Fruit fly (Drosophila melanogaster) whole organism, embryonic: ENCODE results near the gene CG14300.

ENCODE experiments used
- Ada2b ChIP-seq: fragments of 200-800 bp; sonication (Bioruptor generic); IDR thresholded peaks from 2 replicates; pipeline ENCODE4 v1.3.6; 2022; ENCODE audit warnings: missing biosample characterization, missing genetic modification characterization
- Aef1 ChIP-seq: fragments of 200-800 bp; sonication (Bioruptor generic); IDR thresholded peaks from 3 replicates; pipeline ENCODE4 v1.3.6; 2022; ENCODE audit warnings: missing biosample characterization, missing genetic modification characterization
- Blimp-1 ChIP-seq: fragments of 200-800 bp; sonication (Bioruptor generic); optimal IDR thresholded peaks from 3 replicates; lab custom pipeline; 2018; ENCODE audit warnings: missing biosample characterization, missing genetic modification characterization, mild to moderate bottlenecking, moderate library complexity, missing genetic modification reagents
- BtbVII ChIP-seq: fragments of 200-800 bp; sonication (Bioruptor generic); optimal IDR thresholded peaks from 3 replicates; lab custom pipeline; 2017; ENCODE audit warnings: missing biosample characterization, mild to moderate bottlenecking, missing genetic modification characterization
- CG10979 ChIP-seq: fragments of 200-800 bp; sonication (Bioruptor generic); optimal IDR thresholded peaks from 2 replicates; lab custom pipeline; 2018; ENCODE audit warnings: missing biosample characterization, mild to moderate bottlenecking, missing genetic modification characterization, moderate library complexity
- CG11504 ChIP-seq: fragments of 200-800 bp; sonication (Bioruptor generic); optimal IDR thresholded peaks from 3 replicates; lab custom pipeline; 2019; ENCODE audit warnings: missing biosample characterization, mild to moderate bottlenecking, missing genetic modification characterization, moderate library complexity
- CG11695 ChIP-seq: fragments of 200-800 bp; sonication (Bioruptor generic); IDR thresholded peaks from 3 replicates; pipeline ENCODE4 v1.3.6; 2022; ENCODE audit warnings: missing biosample characterization, missing genetic modification characterization
- CG12769 ChIP-seq: fragments of 200-800 bp; sonication (Bioruptor generic); optimal IDR thresholded peaks from 2 replicates; lab custom pipeline; 2019; ENCODE audit warnings: missing biosample characterization, mild to moderate bottlenecking, missing genetic modification characterization, moderate library complexity
- CG14710 ChIP-seq: fragments of 200-800 bp; sonication (Bioruptor generic); optimal IDR thresholded peaks from 3 replicates; lab custom pipeline; 2019; ENCODE audit warnings: missing biosample characterization, mild to moderate bottlenecking, missing genetic modification characterization, moderate library complexity
- CG16863 ChIP-seq: fragments of 200-800 bp; sonication (Bioruptor generic); optimal IDR thresholded peaks from 3 replicates; lab custom pipeline; 2016; ENCODE audit warnings: missing biosample characterization, missing genetic modification characterization
- CG17328 ChIP-seq: fragments of 200-800 bp; sonication (Bioruptor generic); IDR thresholded peaks from 2 replicates; pipeline ENCODE4 v1.3.6; 2022; ENCODE audit warnings: missing biosample characterization, missing genetic modification characterization
- CG17359 ChIP-seq: fragments of 200-800 bp; sonication (Bioruptor generic); optimal IDR thresholded peaks from 3 replicates; lab custom pipeline; 2018; ENCODE audit warnings: missing biosample characterization, mild to moderate bottlenecking, missing genetic modification characterization, moderate library complexity
- CG18011 ChIP-seq: fragments of 200-800 bp; sonication (Bioruptor generic); optimal IDR thresholded peaks from 2 replicates; lab custom pipeline; 2017; ENCODE audit warnings: missing biosample characterization, missing genetic modification characterization, mild to moderate bottlenecking, moderate library complexity, missing genotype
- CG2120 ChIP-seq: fragments of 200-800 bp; sonication (Bioruptor generic); optimal IDR thresholded peaks from 3 replicates; lab custom pipeline; 2016; ENCODE audit warnings: missing biosample characterization, missing genetic modification characterization
- CG2712 ChIP-seq: fragments of 200-800 bp; optimal IDR thresholded peaks from 3 replicates; lab custom pipeline; 2019; ENCODE audit warnings: missing biosample characterization, mild to moderate bottlenecking, missing genetic modification characterization, moderate library complexity
- CG31441 ChIP-seq: fragments of 200-800 bp; sonication (Bioruptor generic); IDR thresholded peaks from 2 replicates; pipeline ENCODE4 v1.3.6; 2022; ENCODE audit warnings: missing biosample characterization, missing genetic modification characterization
- CG3726 ChIP-seq: fragments of 200-800 bp; sonication (Bioruptor generic); IDR thresholded peaks from 3 replicates; pipeline ENCODE4, ENCODE4 v1.3.6; 2022; ENCODE audit warnings: missing biosample characterization, missing genetic modification characterization
- CG6272 ChIP-seq: fragments of 200-800 bp; sonication (Bioruptor generic); IDR thresholded peaks from 2 replicates; pipeline ENCODE4 v1.3.6; 2022; ENCODE audit warnings: missing biosample characterization, missing genetic modification characterization
- CG6689 ChIP-seq: fragments of 200-800 bp; sonication (Bioruptor generic); IDR thresholded peaks from 2 replicates; pipeline ENCODE4 v1.3.6; 2022; ENCODE audit warnings: missing biosample characterization, missing genetic modification characterization
- CG9215 ChIP-seq: fragments of 200-800 bp; sonication (Bioruptor generic); IDR thresholded peaks from 2 replicates; pipeline ENCODE4 v1.3.6; 2022; ENCODE audit warnings: missing biosample characterization, missing genetic modification characterization
- CG9817 ChIP-seq: fragments of 200-800 bp; sonication (Bioruptor generic); optimal IDR thresholded peaks from 2 replicates; lab custom pipeline; 2018; ENCODE audit warnings: missing biosample characterization, mild to moderate bottlenecking, missing genetic modification characterization, moderate library complexity
- CG9932 ChIP-seq: fragments of 200-800 bp; sonication (Bioruptor generic); IDR thresholded peaks from 2 replicates; pipeline ENCODE4 v1.3.6; 2022; ENCODE audit warnings: missing biosample characterization, missing genetic modification characterization
- Chrac-16 ChIP-seq: fragments of 200-800 bp; sonication (Bioruptor generic); optimal IDR thresholded peaks from 3 replicates; lab custom pipeline; 2016; ENCODE audit warnings: missing biosample characterization, missing genetic modification characterization
- CoRest ChIP-seq: fragments of 200-800 bp; sonication (Bioruptor generic); optimal IDR thresholded peaks from 3 replicates; lab custom pipeline; 2018; ENCODE audit warnings: missing biosample characterization, mild to moderate bottlenecking, missing genetic modification characterization, moderate library complexity
- Deaf1 ChIP-seq: fragments of 200-800 bp; optimal IDR thresholded peaks from 3 replicates; lab custom pipeline; 2019; ENCODE audit warnings: missing biosample characterization, mild to moderate bottlenecking, missing genetic modification characterization, moderate library complexity
- Fer1 ChIP-seq: fragments of 200-800 bp; sonication (Bioruptor generic); optimal IDR thresholded peaks from 2 replicates; lab custom pipeline; 2017; ENCODE audit warnings: missing biosample characterization, mild to moderate bottlenecking, missing genetic modification characterization
- HLH3B ChIP-seq: fragments of 200-800 bp; sonication (Bioruptor generic); IDR thresholded peaks from 2 replicates; pipeline ENCODE4 v1.3.6; 2022; ENCODE audit warnings: missing biosample characterization, missing genetic modification characterization
- NfI ChIP-seq: fragments of 200-800 bp; sonication (Bioruptor generic); optimal IDR thresholded peaks from 3 replicates; lab custom pipeline; 2018; ENCODE audit warnings: missing biosample characterization, mild to moderate bottlenecking, missing genetic modification characterization, moderate library complexity
- Sox100B ChIP-seq: fragments of 200-800 bp; sonication (Bioruptor generic); optimal IDR thresholded peaks from 3 replicates; lab custom pipeline; 2018; ENCODE audit warnings: missing biosample characterization, mild to moderate bottlenecking, missing genetic modification characterization
- Ssrp ChIP-seq: fragments of 200-800 bp; sonication (Bioruptor generic); optimal IDR thresholded peaks from 2 replicates; lab custom pipeline; 2018; ENCODE audit warnings: missing biosample characterization, mild to moderate bottlenecking, missing genetic modification characterization, moderate library complexity
- ap ChIP-seq: fragments of 200-800 bp; sonication (Bioruptor generic); IDR thresholded peaks from 2 replicates; pipeline ENCODE4 v1.3.6; 2022; ENCODE audit warnings: missing biosample characterization, missing genetic modification characterization
- az2 ChIP-seq: fragments of 200-800 bp; sonication (Bioruptor generic); optimal IDR thresholded peaks from 3 replicates; lab custom pipeline; 2016; ENCODE audit warnings: missing biosample characterization, missing genetic modification characterization
- chn ChIP-seq: fragments of 200-800 bp; sonication (Bioruptor generic); optimal IDR thresholded peaks from 2 replicates; lab custom pipeline; 2016; ENCODE audit warnings: missing biosample characterization, missing genetic modification characterization
- croc ChIP-seq: fragments of 200-800 bp; sonication (Bioruptor generic); conservative IDR thresholded peaks from 3 replicates; pipeline ENCODE4 v1.3.6; 2022; ENCODE audit warnings: missing biosample characterization, missing genetic modification characterization
- dysf ChIP-seq: fragments of 200-800 bp; sonication (Bioruptor generic); IDR thresholded peaks from 3 replicates; pipeline ENCODE4 v1.3.6; 2022; ENCODE audit warnings: missing biosample characterization, missing genetic modification characterization
- gro ChIP-seq: fragments of 200-800 bp; sonication (Bioruptor generic); optimal IDR thresholded peaks from 2 replicates; lab custom pipeline; 2016; ENCODE audit warnings: missing biosample characterization, missing genetic modification characterization
- hbn ChIP-seq: fragments of 200-800 bp; sonication (Bioruptor generic); IDR thresholded peaks from 2 replicates; pipeline ENCODE4 v1.3.6; 2022; ENCODE audit warnings: missing biosample characterization, missing genetic modification characterization; ENCODE audit not compliant: partially characterized antibody
- ind ChIP-seq: fragments of 200-800 bp; sonication (Bioruptor generic); optimal IDR thresholded peaks from 3 replicates; lab custom pipeline; 2016; ENCODE audit warnings: missing biosample characterization, missing genetic modification characterization
- kay ChIP-seq: fragments of 200-800 bp; sonication (Bioruptor generic); optimal IDR thresholded peaks from 2 replicates; lab custom pipeline; 2016; ENCODE audit warnings: missing biosample characterization, missing genetic modification characterization
- kni ChIP-seq: fragments of 200-800 bp; sonication (Bioruptor generic); optimal IDR thresholded peaks from 3 replicates; lab custom pipeline; 2017; ENCODE audit warnings: mild to moderate bottlenecking, missing biosample characterization, missing genetic modification reagents, missing genetic modification characterization
- mam ChIP-seq: fragments of 200-800 bp; sonication (Bioruptor generic); optimal IDR thresholded peaks from 3 replicates; lab custom pipeline; 2016; ENCODE audit warnings: missing biosample characterization, missing genetic modification characterization
- psq ChIP-seq: fragments of 200-800 bp; sonication (Bioruptor generic); optimal IDR thresholded peaks from 2 replicates; lab custom pipeline; 2017; ENCODE audit warnings: missing biosample characterization, missing genetic modification characterization
- repo ChIP-seq: fragments of 200-800 bp; sonication (Bioruptor generic); optimal IDR thresholded peaks from 2 replicates; lab custom pipeline; 2016; ENCODE audit warnings: missing biosample characterization, missing genetic modification characterization
- row ChIP-seq: fragments of 200-800 bp; sonication (Bioruptor generic); IDR thresholded peaks from 3 replicates; pipeline ENCODE4 v1.3.6; 2022; ENCODE audit warnings: missing biosample characterization, missing genetic modification characterization
- scrt ChIP-seq: fragments of 200-800 bp; sonication (Bioruptor generic); optimal IDR thresholded peaks from 2 replicates; lab custom pipeline; 2018; ENCODE audit warnings: missing biosample characterization, mild to moderate bottlenecking, missing genetic modification characterization, moderate library complexity
- slbo ChIP-seq: fragments of 200-800 bp; sonication (Bioruptor generic); IDR thresholded peaks from 2 replicates; pipeline ENCODE4 v1.3.6; 2022; ENCODE audit warnings: missing biosample characterization, missing genetic modification characterization
- sob ChIP-seq: fragments of 200-800 bp; sonication (Bioruptor generic); IDR thresholded peaks from 2 replicates; pipeline ENCODE4 v1.3.6; 2022; ENCODE audit warnings: missing biosample characterization, missing genetic modification characterization
- tap ChIP-seq: fragments of 200-800 bp; optimal IDR thresholded peaks from 3 replicates; lab custom pipeline; 2019; ENCODE audit warnings: missing biosample characterization, mild to moderate bottlenecking, missing genetic modification characterization, moderate library complexity
- tin ChIP-seq: fragments of 200-800 bp; sonication (Bioruptor generic); optimal IDR thresholded peaks from 3 replicates; lab custom pipeline; 2016; ENCODE audit warnings: missing biosample characterization, missing genetic modification characterization
- z ChIP-seq: fragments of 200-800 bp; sonication (Bioruptor generic); IDR thresholded peaks from 3 replicates; pipeline ENCODE4 v1.3.6; 2022; ENCODE audit warnings: missing biosample characterization, missing genetic modification characterization

CG14300 gene

DNA sequence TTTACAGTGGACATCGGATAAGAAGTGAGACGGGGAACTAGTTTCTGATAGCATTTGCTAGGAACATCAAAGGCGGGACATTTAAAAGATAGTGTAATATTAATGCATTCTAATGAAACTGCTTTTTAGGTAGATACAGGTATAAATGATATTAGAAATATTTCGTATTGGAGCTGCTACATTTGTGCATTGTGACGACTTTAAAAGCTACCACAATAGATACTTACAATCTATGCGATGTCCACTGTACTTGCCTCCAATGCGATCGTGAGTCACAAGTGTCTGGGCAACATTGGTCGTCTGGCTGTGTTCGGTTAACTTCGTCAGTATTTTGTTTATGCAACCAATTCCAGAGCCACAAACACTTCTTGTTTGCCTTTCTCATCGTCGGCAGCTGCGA, 23.7 kb downstream of the CG14300 start (continued):
- TF ChIP-seq sob (GFP tag; lab: Robert Waterston, UW): peak; percentile 8; the same call in 1 of the 2 replicates
- TF ChIP-seq NfI (GFP tag; lab: Kevin White, UChicago): peak; percentile 0
- peak; percentile 26; the same call in 1 of the 3 replicates for TF ChIP-seq Aef1 (GFP tag; lab: Robert Waterston, UW)
- peak; percentile 2 for TF ChIP-seq CG10979 (tag; lab: Kevin White, UChicago)
- TF ChIP-seq chn: peak; percentile 11
- TF ChIP-seq CG11504: peak; percentile 67
- TF ChIP-seq Blimp-1 (GFP tag; lab: Kevin White, UChicago): peak; percentile 5
- peak; percentile 20 for TF ChIP-seq mam (GFP tag; lab: Kevin White, UChicago)
- TF ChIP-seq CG9932 (GFP tag; lab: Robert Waterston, UW): 0 out of 2 replicates have a peak, but pooled peaks have one; percentile 24
- TF ChIP-seq scrt (GFP tag; lab: Kevin White, UChicago): no peak
- TF ChIP-seq CG31441 (GFP tag; lab: Robert Waterston, UW): no peak
- TF ChIP-seq CG6689 (GFP tag; lab: Robert Waterston, UW): peak; percentile 18; the same call in 1 of the 2 replicates
- TF ChIP-seq Fer1 (GFP tag; lab: Kevin White, UChicago): peak; percentile 46
- TF ChIP-seq z (GFP tag; lab: Robert Waterston, UW): no peak
- peak; percentile 12 for TF ChIP-seq tin (GFP tag; lab: Kevin White, UChicago)
- peak; percentile 12 for TF ChIP-seq CG16863 (GFP tag; lab: Kevin White, UChicago)
- TF ChIP-seq psq (GFP tag; lab: Kevin White, UChicago): no peak
- TF ChIP-seq Chrac-16 (GFP tag; lab: Kevin White, UChicago): no peak
- peak; percentile 12 for TF ChIP-seq tap (tag; lab: Kevin White, UChicago)
- peak; percentile 33 for TF ChIP-seq CoRest
- TF ChIP-seq Ssrp (tag; lab: Kevin White, UChicago): peak; percentile 9
- peak; percentile 40 for TF ChIP-seq CG2120
- peak; percentile 25 for TF ChIP-seq kay
- TF ChIP-seq CG17328 (GFP tag; lab: Robert Waterston, UW): 0 out of 2 replicates have a peak, but pooled peaks have one; percentile 4
- TF ChIP-seq CG18011 (GFP tag; lab: Kevin White, UChicago): no peak
- peak; percentile 66 for TF ChIP-seq Deaf1 (tag; lab: Kevin White, UChicago)
- peak; percentile 48 for TF ChIP-seq slbo (GFP tag; lab: Robert Waterston, UW)
- TF ChIP-seq CG3726: 0 out of 3 replicates have a peak, but pooled peaks have one; percentile 7
- TF ChIP-seq Ada2b (GFP tag; lab: Robert Waterston, UW): peak; percentile 35
- TF ChIP-seq CG9215 (GFP tag; lab: Robert Waterston, UW): peak; percentile 24; the same call in 1 of the 2 replicates
- TF ChIP-seq CG17359 (tag; lab: Kevin White, UChicago): peak; percentile 6
- peak; percentile 41 for TF ChIP-seq CG2712 (tag; lab: Kevin White, UChicago)
- TF ChIP-seq CG14710 (tag; lab: Kevin White, UChicago): peak; percentile 7
- no peak for TF ChIP-seq ap (GFP tag; lab: Robert Waterston, UW)
- peak; percentile 48; the same call in 1 of the 3 replicates for TF ChIP-seq dysf (GFP tag; lab: Robert Waterston, UW)
- TF ChIP-seq gro (GFP tag; lab: Kevin White, UChicago): no peak
- no peak for TF ChIP-seq croc (GFP tag; lab: Robert Waterston, UW)
- peak; percentile 47 for TF ChIP-seq CG9817
- peak; percentile 32 for TF ChIP-seq Sox100B (GFP tag; lab: Kevin White, UChicago)
- 0 out of 3 replicates have a peak, but pooled peaks have one; percentile 16 for TF ChIP-seq CG11695 (GFP tag; lab: Robert Waterston, UW)
- peak; percentile 78 for TF ChIP-seq row (GFP tag; lab: Robert Waterston, UW)
- TF ChIP-seq hbn (GFP tag; lab: Robert Waterston, UW): no peak
- 0 out of 2 replicates have a peak, but pooled peaks have one; percentile 7 for TF ChIP-seq CG6272
- peak; percentile 37 for TF ChIP-seq CG12769
- no peak for TF ChIP-seq repo (GFP tag; lab: Kevin White, UChicago)
- TF ChIP-seq ind (GFP tag; lab: Kevin White, UChicago): peak; percentile 28
- 0 out of 2 replicates have a peak, but pooled peaks have one; percentile 20 for TF ChIP-seq HLH3B (GFP tag; lab: Robert Waterston, UW)
- TF ChIP-seq BtbVII (GFP tag; lab: Kevin White, UChicago): peak; percentile 33
- peak; percentile 7 for TF ChIP-seq az2 (GFP tag; lab: Kevin White, UChicago)
- no peak for TF ChIP-seq kni
- TF ChIP-seq, all 482 proteins: peak for 62
